Worm (Caenorhabditis elegans) whole organism, L3 larva: ENCODE measurements around the gene nhr-27.

Experiments
- aly-2 ChIP-seq: fragments of 150-350 bp; optimal IDR thresholded peaks from 2 replicates; lab custom pipeline; 2014; ENCODE audit warnings: missing biosample characterization, missing genetic modification characterization
- ama-1 ChIP-seq: fragments of 150-350 bp; optimal IDR thresholded peaks from 2 replicates; lab custom pipeline; 2018
- elt-3 ChIP-seq, 3 experiments: fragments of 150-350 bp in 1 of 3; sonication (generic microtip) in 2 of 3; optimal IDR thresholded peaks; 2 replicates in 2 of 3; 4 replicates in 1 of 3; lab custom pipeline; 2014 to 2017; ENCODE audit warnings: missing biosample characterization in 3 of 3, missing genetic modification characterization in 3 of 3
- fos-1 ChIP-seq: fragments of 150-350 bp; optimal IDR thresholded peaks from 2 replicates; lab custom pipeline; 2014; ENCODE audit warnings: missing biosample characterization, missing genetic modification characterization
- mdl-1 ChIP-seq: fragments of 150-350 bp; optimal IDR thresholded peaks from 2 replicates; lab custom pipeline; 2014; ENCODE audit warnings: missing biosample characterization, missing genetic modification characterization
- nhr-77 ChIP-seq: fragments of 150-350 bp; optimal IDR thresholded peaks from 2 replicates; lab custom pipeline; 2014; ENCODE audit warnings: missing biosample characterization, missing genetic modification characterization
- sea-2 ChIP-seq: fragments of 150-350 bp; sonication (generic microtip); optimal IDR thresholded peaks from 4 replicates; lab custom pipeline; 2014; ENCODE audit warnings: missing biosample characterization, missing genetic modification reagents, missing genetic modification characterization
- skn-1 ChIP-seq: fragments of 150-350 bp; optimal IDR thresholded peaks from 2 replicates; lab custom pipeline; 2014; ENCODE audit warnings: missing biosample characterization, missing genetic modification characterization
- ztf-11 ChIP-seq: fragments of 150-350 bp; optimal IDR thresholded peaks from 2 replicates; lab custom pipeline; 2014; ENCODE audit warnings: missing biosample characterization, missing genetic modification characterization
- ztf-4 ChIP-seq: fragments of 150-350 bp; optimal IDR thresholded peaks from 2 replicates; lab custom pipeline; 2014; ENCODE audit warnings: missing biosample characterization, missing genetic modification characterization

ce11 chrX:12854135-12854534, 46.0 kb upstream of the nhr-27 start:
- TF ChIP-seq mdl-1 (tag; lab: Kevin White, UChicago) = no peak
- no peak for TF ChIP-seq ama-1
- TF ChIP-seq ztf-4 = no peak
- no peak for TF ChIP-seq nhr-77
- TF ChIP-seq fos-1 = no peak
- TF ChIP-seq aly-2 = no peak
- TF ChIP-seq sea-2 (GFP tag; lab: Kevin White, UChicago) = no peak
- no peak for TF ChIP-seq ztf-11
- no peak for TF ChIP-seq skn-1 (tag; lab: Kevin White, UChicago)
- no peak for TF ChIP-seq elt-3 (tag; optimal IDR thresholded peaks at IDR 0.05; lab: Kevin White, UChicago)
